Fruit fly (Drosophila melanogaster) whole organism, wandering third instar larva: ENCODE results near the gene MED11.

Experiments
- CG32264 ChIP-seq: fragments of 200-800 bp; sonication (Bioruptor generic); optimal IDR thresholded peaks from 2 replicates; lab custom pipeline; 2016; ENCODE audit warnings: missing biosample characterization, missing genetic modification characterization
- CrebA ChIP-seq: fragments of 200-800 bp; sonication (Bioruptor generic); optimal IDR thresholded peaks from 2 replicates; lab custom pipeline; 2016; ENCODE audit warnings: missing biosample characterization, mild to moderate bottlenecking, missing genetic modification characterization, borderline replicate concordance
- Dfd ChIP-seq: fragments of >200 bp; optimal IDR thresholded peaks from 2 replicates; lab custom pipeline; 2017; ENCODE audit warnings: missing biosample characterization, missing genetic modification characterization
- Dif ChIP-seq: fragments of 200-275, 200-300 bp; sonication (Bioruptor generic); optimal IDR thresholded peaks from 2 replicates; lab custom pipeline; 2018; ENCODE audit warnings: missing biosample characterization, missing genetic modification characterization; ENCODE audit not compliant: partially characterized antibody
- GATAd ChIP-seq: sonication (Bioruptor generic); optimal IDR thresholded peaks from 2 replicates; lab custom pipeline; 2016; ENCODE audit warnings: missing biosample characterization, missing genetic modification characterization
- HLH106 ChIP-seq: fragments of 200-800 bp; optimal IDR thresholded peaks from 3 replicates; lab custom pipeline; 2019; ENCODE audit warnings: missing biosample characterization, mild to moderate bottlenecking, missing genetic modification characterization, moderate library complexity
- Hnf4 ChIP-seq: fragments of 200-800 bp; sonication (Bioruptor generic); optimal IDR thresholded peaks from 2 replicates; lab custom pipeline; 2016; ENCODE audit warnings: missing biosample characterization, mild to moderate bottlenecking, missing genetic modification characterization
- Jra ChIP-seq: sonication (Bioruptor generic); optimal IDR thresholded peaks from 2 replicates; lab custom pipeline; 2016; ENCODE audit warnings: missing biosample characterization, missing genetic modification characterization
- Mio ChIP-seq: sonication (Bioruptor generic); optimal IDR thresholded peaks from 2 replicates; lab custom pipeline; 2016; ENCODE audit warnings: missing biosample characterization, missing genetic modification characterization
- Myc ChIP-seq: fragments of >200 bp; optimal IDR thresholded peaks from 2 replicates; lab custom pipeline; 2017
- N ChIP-seq: fragments of >200 bp; optimal IDR thresholded peaks from 2 replicates; lab custom pipeline; 2018; ENCODE audit warnings: missing biosample characterization, missing external identifiers, missing genetic modification characterization
- Rel ChIP-seq, 2 experiments: fragments of 200-800 bp; sonication (Bioruptor generic) in 1 of 2; optimal IDR thresholded peaks; 2 replicates in 1 of 2; 3 replicates in 1 of 2; lab custom pipeline; 2016 to 2019; ENCODE audit warnings: mild to moderate bottlenecking in 2 of 2, missing biosample characterization in 2 of 2, missing genetic modification characterization in 2 of 2, moderate library complexity in 1 of 2
- Sp1 ChIP-seq: fragments of 200-800 bp; sonication (Bioruptor generic); optimal IDR thresholded peaks from 3 replicates; lab custom pipeline; 2019; ENCODE audit warnings: missing biosample characterization, mild to moderate bottlenecking, missing genetic modification characterization, moderate library complexity
- Vsx2 ChIP-seq: fragments of 200-300, 225-300 bp; sonication (Bioruptor generic); optimal IDR thresholded peaks from 2 replicates; lab custom pipeline; 2018; ENCODE audit warnings: missing biosample characterization, missing genetic modification characterization; ENCODE audit not compliant: partially characterized antibody
- brk ChIP-seq: fragments of 200-800 bp; sonication (Bioruptor generic); optimal IDR thresholded peaks from 2 replicates; lab custom pipeline; 2016; ENCODE audit warnings: missing biosample characterization, mild to moderate bottlenecking, missing genetic modification characterization
- dl ChIP-seq, 2 experiments: fragments of 175-275, 200-275 bp in 1 of 2; fragments of 200-275 bp in 1 of 2; sonication (Bioruptor generic); optimal IDR thresholded peaks; lab custom pipeline; 2018; ENCODE audit warnings: mild to moderate bottlenecking in 2 of 2, missing biosample characterization in 2 of 2, missing genetic modification characterization in 2 of 2, moderate library complexity in 2 of 2; ENCODE audit not compliant: partially characterized antibody in 2 of 2, insufficient read depth in 1 of 2
- dmrt93B ChIP-seq: fragments of 200-800 bp; sonication (Bioruptor generic); optimal IDR thresholded peaks from 2 replicates; lab custom pipeline; 2018; ENCODE audit warnings: missing biosample characterization, mild to moderate bottlenecking, missing genetic modification characterization
- dsf ChIP-seq: sonication (Bioruptor generic); optimal IDR thresholded peaks from 2 replicates; lab custom pipeline; 2016; ENCODE audit warnings: missing biosample characterization, missing genetic modification characterization, borderline replicate concordance
- ey ChIP-seq: fragments of 200-800 bp; sonication (Bioruptor generic); optimal IDR thresholded peaks from 2 replicates; lab custom pipeline; 2016; ENCODE audit warnings: missing biosample characterization, missing genetic modification characterization
- foxo ChIP-seq, 2 experiments: fragments of 200-800 bp; sonication (Bioruptor generic); optimal IDR thresholded peaks; 2 replicates in 1 of 2; 3 replicates in 1 of 2; lab custom pipeline; 2016 to 2017; ENCODE audit warnings: missing biosample characterization in 2 of 2, missing genetic modification characterization in 2 of 2
- fru ChIP-seq: fragments of 200-800 bp; sonication (Bioruptor generic); optimal IDR thresholded peaks from 3 replicates; lab custom pipeline; 2016; ENCODE audit warnings: missing biosample characterization, mild to moderate bottlenecking, missing genetic modification characterization
- h ChIP-seq: fragments of 200-800 bp; sonication (Bioruptor generic); optimal IDR thresholded peaks from 3 replicates; lab custom pipeline; 2016; ENCODE audit warnings: missing biosample characterization, mild to moderate bottlenecking, missing genetic modification characterization
- jim ChIP-seq: fragments of 175-275, 200-325 bp; sonication (Bioruptor generic); optimal IDR thresholded peaks from 2 replicates; lab custom pipeline; 2016; ENCODE audit warnings: missing biosample characterization, mild to moderate bottlenecking, missing genetic modification characterization
- rgr ChIP-seq: fragments of 200-800 bp; sonication (Bioruptor generic); optimal IDR thresholded peaks from 3 replicates; lab custom pipeline; 2016; ENCODE audit warnings: missing biosample characterization, mild to moderate bottlenecking, missing genetic modification characterization
- sage ChIP-seq: fragments of 200-800 bp; sonication (Bioruptor generic); optimal IDR thresholded peaks from 2 replicates; lab custom pipeline; 2016; ENCODE audit warnings: missing biosample characterization, mild to moderate bottlenecking, missing genetic modification characterization
- sv ChIP-seq: fragments of 200-800 bp; sonication (Bioruptor generic); optimal IDR thresholded peaks from 3 replicates; lab custom pipeline; 2016; ENCODE audit warnings: missing biosample characterization, missing genetic modification characterization
- tai ChIP-seq: sonication (Bioruptor generic); optimal IDR thresholded peaks from 2 replicates; lab custom pipeline; 2016; ENCODE audit warnings: missing biosample characterization, missing genetic modification characterization
- woc ChIP-seq: sonication (Bioruptor generic); optimal IDR thresholded peaks from 2 replicates; lab custom pipeline; 2016; ENCODE audit warnings: missing biosample characterization, mild to moderate bottlenecking, missing genetic modification characterization

Gene MED11

dm6 chr3L:18760421-18761045, 14.9 kb downstream of the MED11 start:
- TF ChIP-seq jim (GFP tag; lab: Kevin White, UChicago) (peak; percentile 10), HLH106 (tag; lab: Kevin White, UChicago) (no peak), CrebA (GFP tag; lab: Kevin White, UChicago) (no peak), Dif (GFP tag; lab: Kevin White, UChicago) (peak; percentile 43), sage (GFP tag; lab: Kevin White, UChicago) (no peak), N (GFP tag; lab: Kevin White, UChicago) (no peak), GATAd (GFP tag; lab: Kevin White, UChicago) (no peak), dl (GFP tag; optimal IDR thresholded peaks at IDR 0.05; lab: Kevin White, UChicago; ENCODE audit: insufficient read depth in 1 of 2, partially characterized antibody in 2 of 2) (peak in 1 of 2 experiments; percentile 38), dmrt93B (GFP tag; lab: Kevin White, UChicago) (no peak)
- TF ChIP-seq, all 38 proteins: peak for 3

dm6 chr3L:18761728-18762127, 16.1 kb downstream of the MED11 start:
- TF ChIP-seq Jra (no peak), dl (GFP tag; optimal IDR thresholded peaks at IDR 0.05; lab: Kevin White, UChicago; ENCODE audit: insufficient read depth in 1 of 2, partially characterized antibody in 2 of 2) (no peak), dsf (no peak), fru (GFP tag; lab: Kevin White, UChicago) (no peak), Mio (no peak), ey (GFP tag; lab: Kevin White, UChicago) (no peak), HLH106 (tag; lab: Kevin White, UChicago) (no peak), sage (GFP tag; lab: Kevin White, UChicago) (no peak), brk (GFP tag; lab: Kevin White, UChicago) (no peak), foxo (GFP tag; optimal IDR thresholded peaks at IDR 0.05; lab: Kevin White, UChicago) (no peak), Hnf4 (GFP tag; lab: Kevin White, UChicago) (no peak)

dm6 chr3L:18763486-18764436, 18.1 kb downstream of the MED11 start:
- TF ChIP-seq fru (GFP tag; lab: Kevin White, UChicago) (no peak), Dfd (peak; percentile 96)

dm6 chr3L:18765657-18766592, 20.3 kb downstream of the MED11 start:
- no peak for TF ChIP-seq N (GFP tag; lab: Kevin White, UChicago)
- no peak for TF ChIP-seq jim (GFP tag; lab: Kevin White, UChicago)
- TF ChIP-seq tai (GFP tag; lab: Kevin White, UChicago): no peak
- TF ChIP-seq CrebA (GFP tag; lab: Kevin White, UChicago): peak; percentile 21
- peak; percentile 57 to 86 for TF ChIP-seq dl (GFP tag; optimal IDR thresholded peaks at IDR 0.05; lab: Kevin White, UChicago; ENCODE audit: insufficient read depth in 1 of 2, partially characterized antibody in 2 of 2)
- TF ChIP-seq fru (GFP tag; lab: Kevin White, UChicago): no peak
- TF ChIP-seq h (GFP tag; lab: Kevin White, UChicago): no peak
- TF ChIP-seq sv (GFP tag; lab: Kevin White, UChicago): no peak
- TF ChIP-seq Dif (GFP tag; lab: Kevin White, UChicago): peak; percentile 84
- no peak for TF ChIP-seq Hnf4 (GFP tag; lab: Kevin White, UChicago)
- no peak for TF ChIP-seq dmrt93B (GFP tag; lab: Kevin White, UChicago)
- peak; percentile 50 for TF ChIP-seq Vsx2 (GFP tag; lab: Kevin White, UChicago)
- TF ChIP-seq Myc (lab: Kevin White, UChicago): no peak
- no peak for TF ChIP-seq Dfd
- no peak for TF ChIP-seq Mio
- no peak for TF ChIP-seq rgr
- no peak for TF ChIP-seq woc
- no peak for TF ChIP-seq brk (GFP tag; lab: Kevin White, UChicago)
- TF ChIP-seq foxo (GFP tag; optimal IDR thresholded peaks at IDR 0.05; lab: Kevin White, UChicago): no peak
- no peak for TF ChIP-seq Rel (GFP tag; optimal IDR thresholded peaks at IDR 0.05; lab: Kevin White, UChicago)
- TF ChIP-seq Rel (tag; optimal IDR thresholded peaks at IDR 0.05; lab: Kevin White, UChicago): peak; percentile 22
- TF ChIP-seq Sp1 (GFP tag; lab: Kevin White, UChicago): peak; percentile 37
- TF ChIP-seq CG32264 (GFP tag; lab: Kevin White, UChicago): no peak
